Worm (Caenorhabditis elegans) whole organism, L1 larva: Measurements from ENCODE around the gene F38B7.11.

Experiments used
- C04F5.9 ChIP-seq: sonication (generic microtip); optimal IDR thresholded peaks from 2 replicates; lab custom pipeline; 2016; ENCODE audit warnings: missing genetic modification characterization, missing compliant biosample characterization
- C16A3.4 ChIP-seq: fragments of 150-350 bp; optimal IDR thresholded peaks from 2 replicates; lab custom pipeline; 2014; ENCODE audit warnings: missing biosample characterization, missing genetic modification characterization
- F16B12.6 ChIP-seq: fragments of 150-350 bp; optimal IDR thresholded peaks from 2 replicates; lab custom pipeline; 2014; ENCODE audit warnings: missing biosample characterization, missing genetic modification characterization
- Y116A8C.19 ChIP-seq: sonication (generic microtip); optimal IDR thresholded peaks from 2 replicates; lab custom pipeline; 2016; ENCODE audit warnings: missing compliant biosample characterization, missing genetic modification characterization, borderline replicate concordance
- aly-2 ChIP-seq: fragments of 150-350 bp; optimal IDR thresholded peaks from 2 replicates; lab custom pipeline; 2014; ENCODE audit warnings: missing biosample characterization, missing genetic modification characterization
- blmp-1 ChIP-seq: fragments of 150-350 bp; optimal IDR thresholded peaks from 2 replicates; lab custom pipeline; 2014; ENCODE audit warnings: missing biosample characterization, missing genetic modification characterization
- ceh-88 ChIP-seq: fragments of 200-800 bp; sonication (Bioruptor generic); IDR thresholded peaks from 2 replicates; pipeline ENCODE4 v1.3.6; 2022; ENCODE audit warnings: missing genetic modification characterization, missing compliant biosample characterization
- ces-1 ChIP-seq: fragments of 150-350 bp; optimal IDR thresholded peaks from 2 replicates; lab custom pipeline; 2014; ENCODE audit warnings: missing biosample characterization, missing genetic modification reagents, missing genetic modification characterization
- dpl-1 ChIP-seq, 3 experiments: fragments of 150-350 bp in 2 of 3; sonication (generic microtip) in 1 of 3; optimal IDR thresholded peaks; 2 replicates each; lab custom pipeline; 2014 to 2017; ENCODE audit warnings: missing biosample characterization in 3 of 3, missing genetic modification characterization in 3 of 3, missing genetic modification reagents in 3 of 3
- dsc-1 ChIP-seq: sonication (generic microtip); optimal IDR thresholded peaks from 2 replicates; lab custom pipeline; 2016; ENCODE audit warnings: mild to moderate bottlenecking, missing genetic modification characterization, missing compliant biosample characterization
- efl-1 ChIP-seq, 4 experiments: fragments of 150-350 bp; optimal IDR thresholded peaks in 3 of 4; peaks in 1 of 4; 1 replicate in 1 of 4; 2 replicates in 3 of 4; lab custom pipeline; 2014; ENCODE audit warnings: missing biosample characterization in 2 of 4, missing genetic modification characterization in 2 of 4, missing genetic modification reagents in 2 of 4
- egl-27 ChIP-seq, 2 experiments: fragments of 150-350 bp in 1 of 2; sonication (generic microtip); optimal IDR thresholded peaks; 3 replicates each; lab custom pipeline; 2017 to 2018; ENCODE audit warnings: missing biosample characterization in 2 of 2, missing genetic modification characterization in 2 of 2, missing genetic modification reagents in 2 of 2
- ets-5 ChIP-seq: fragments of 200-800 bp; sonication (Bioruptor generic); IDR thresholded peaks from 2 replicates; pipeline ENCODE4 v1.3.6; 2022; ENCODE audit warnings: missing genetic modification characterization, missing compliant biosample characterization
- fkh-10 ChIP-seq: sonication (generic microtip); optimal IDR thresholded peaks from 2 replicates; lab custom pipeline; 2017; ENCODE audit warnings: missing biosample characterization, missing genetic modification reagents, missing genetic modification characterization
- grh-1 ChIP-seq: fragments of 200-800 bp; sonication (Bioruptor generic); IDR thresholded peaks from 2 replicates; pipeline ENCODE4 v1.3.6; 2022; ENCODE audit warnings: missing genetic modification reagents, missing genetic modification characterization, missing compliant biosample characterization
- hlh-17 ChIP-seq: fragments of 200-800 bp; sonication (Bioruptor generic); optimal IDR thresholded peaks from 2 replicates; lab custom pipeline; 2018; ENCODE audit warnings: missing genetic modification characterization, mild to moderate bottlenecking, missing compliant biosample characterization, moderate library complexity, borderline replicate concordance
- irx-1 ChIP-seq: sonication (generic microtip); optimal IDR thresholded peaks from 2 replicates; lab custom pipeline; 2016; ENCODE audit warnings: missing genetic modification characterization, missing compliant biosample characterization
- isw-1 ChIP-seq: fragments of 200-800 bp; sonication (Bioruptor generic); IDR thresholded peaks from 2 replicates; pipeline ENCODE4 v1.3.6; 2022; ENCODE audit warnings: missing genetic modification characterization, missing compliant biosample characterization
- lin-13 ChIP-seq: fragments of 150-350 bp; optimal IDR thresholded peaks from 2 replicates; lab custom pipeline; 2014; ENCODE audit warnings: missing biosample characterization, missing genetic modification reagents, missing genetic modification characterization
- lir-3 ChIP-seq: sonication (generic microtip); optimal IDR thresholded peaks from 2 replicates; lab custom pipeline; 2016; ENCODE audit warnings: mild to moderate bottlenecking, missing genetic modification characterization, moderate library complexity, missing compliant biosample characterization; ENCODE audit not compliant: poor library complexity
- mab-9 ChIP-seq: fragments of 200-800 bp; sonication (Bioruptor generic); IDR thresholded peaks from 2 replicates; pipeline ENCODE4 v1.3.6; 2022; ENCODE audit warnings: missing genetic modification reagents, missing genetic modification characterization, missing compliant biosample characterization
- mdl-1 ChIP-seq, 2 experiments: fragments of 150-350 bp; optimal IDR thresholded peaks; 2 replicates each; lab custom pipeline; 2014 to 2017; ENCODE audit warnings: missing biosample characterization in 2 of 2, missing genetic modification characterization in 2 of 2, inconsistent platforms in 1 of 2
- mep-1 ChIP-seq: fragments of 150-350 bp; optimal IDR thresholded peaks from 2 replicates; lab custom pipeline; 2014; ENCODE audit warnings: missing biosample characterization, missing genetic modification characterization
- nhr-11 ChIP-seq: fragments of 150-350 bp; optimal IDR thresholded peaks from 2 replicates; lab custom pipeline; 2014; ENCODE audit warnings: missing biosample characterization, missing genetic modification characterization
- nhr-12 ChIP-seq: sonication (generic microtip); optimal IDR thresholded peaks from 2 replicates; lab custom pipeline; 2017; ENCODE audit warnings: missing biosample characterization, missing genetic modification characterization
- nhr-20 ChIP-seq: sonication (generic microtip); optimal IDR thresholded peaks from 2 replicates; lab custom pipeline; 2016; ENCODE audit warnings: mild to moderate bottlenecking, missing genetic modification characterization, missing compliant biosample characterization
- nhr-71 ChIP-seq: sonication (generic microtip); optimal IDR thresholded peaks from 2 replicates; lab custom pipeline; 2016; ENCODE audit warnings: mild to moderate bottlenecking, missing genetic modification characterization, moderate library complexity, missing compliant biosample characterization
- nhr-76 ChIP-seq: sonication (generic microtip); optimal IDR thresholded peaks from 2 replicates; lab custom pipeline; 2017; ENCODE audit warnings: missing biosample characterization, missing genetic modification characterization
- nhr-90 ChIP-seq: sonication (generic microtip); optimal IDR thresholded peaks from 2 replicates; lab custom pipeline; 2016; ENCODE audit warnings: mild to moderate bottlenecking, missing genetic modification characterization, missing compliant biosample characterization; ENCODE audit not compliant: poor library complexity
- skn-1 ChIP-seq: fragments of 150-350 bp; optimal IDR thresholded peaks from 2 replicates; lab custom pipeline; 2014; ENCODE audit warnings: missing biosample characterization, missing genetic modification characterization
- snpc-4 ChIP-seq: fragments of 150-350 bp; optimal IDR thresholded peaks from 2 replicates; lab custom pipeline; 2014; ENCODE audit warnings: missing biosample characterization, missing genetic modification characterization
- snu-23 ChIP-seq: sonication (generic microtip); optimal IDR thresholded peaks from 2 replicates; lab custom pipeline; 2016; ENCODE audit warnings: missing genetic modification characterization, missing compliant biosample characterization
- sox-4 ChIP-seq: sonication (generic microtip); optimal IDR thresholded peaks from 2 replicates; lab custom pipeline; 2016; ENCODE audit warnings: missing genetic modification characterization, missing compliant biosample characterization
- sptf-1 ChIP-seq: fragments of 150-350 bp; optimal IDR thresholded peaks from 2 replicates; lab custom pipeline; 2014; ENCODE audit warnings: missing biosample characterization, missing genetic modification characterization
- tlp-1 ChIP-seq: fragments of 150-350 bp; optimal IDR thresholded peaks from 2 replicates; lab custom pipeline; 2014; ENCODE audit warnings: missing biosample characterization, missing genetic modification characterization
- unc-62 ChIP-seq: fragments of 150-350 bp; optimal IDR thresholded peaks from 2 replicates; lab custom pipeline; 2014; ENCODE audit warnings: missing biosample characterization, missing genetic modification reagents, missing genetic modification characterization
- unc-98 ChIP-seq: fragments of 200-800 bp; sonication (Bioruptor generic); IDR thresholded peaks from 2 replicates; pipeline ENCODE4 v1.3.6; 2022; ENCODE audit warnings: missing genetic modification characterization, missing compliant biosample characterization
- vab-15 ChIP-seq: sonication (generic microtip); optimal IDR thresholded peaks from 2 replicates; lab custom pipeline; 2017; ENCODE audit warnings: missing genotype, mild to moderate bottlenecking, missing genetic modification characterization, missing compliant biosample characterization
- zag-1 ChIP-seq: fragments of 150-350 bp; optimal IDR thresholded peaks from 2 replicates; lab custom pipeline; 2014; ENCODE audit warnings: missing biosample characterization, missing genetic modification characterization

The F38B7.11 gene

DNA sequence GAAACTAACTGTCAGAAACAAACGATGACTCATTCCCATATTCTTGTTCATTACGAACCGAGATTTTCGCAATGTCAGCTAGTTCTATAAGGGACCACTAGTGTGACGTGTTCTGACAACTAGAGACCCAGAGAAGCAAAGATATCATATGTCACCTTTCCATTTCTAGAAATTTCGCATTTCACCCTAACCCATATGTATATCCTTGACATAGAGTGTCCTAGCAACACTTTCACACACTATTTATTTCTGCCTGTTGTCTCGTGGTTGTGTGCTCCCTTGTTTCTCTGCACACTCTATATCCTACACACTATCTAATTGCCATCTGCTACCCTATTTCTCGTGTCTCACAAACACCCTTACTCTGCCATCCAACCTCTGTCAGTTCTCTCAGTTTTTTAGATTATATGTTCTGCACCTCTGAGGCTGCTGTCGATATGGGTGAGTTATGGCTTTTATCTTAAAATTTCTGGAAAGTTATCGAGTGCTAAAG is 2.1 kb downstream of the F38B7.11 start, which contains the start of the genes F38B7.17 and F38B7.3 (continued):
- TF ChIP-seq nhr-20 (tag; lab: Kevin White, UChicago) (peak; percentile 83), dsc-1 (tag; lab: Kevin White, UChicago) (peak; percentile 41), blmp-1 (tag; lab: Kevin White, UChicago) (peak; percentile 66), mdl-1 (tag; optimal IDR thresholded peaks at IDR 0.05; lab: Kevin White, UChicago) (peak; percentile 5 to 88), mab-9 (GFP tag; lab: Robert Waterston, UW) (no peak), snpc-4 (tag; lab: Kevin White, UChicago) (peak; percentile 18), dpl-1 (GFP tag; optimal IDR thresholded peaks at IDR 0.05; lab: Kevin White, UChicago) (peak; percentile 26 to 39 (median 34)), ces-1 (GFP tag; lab: Kevin White, UChicago) (no peak), lir-3 (peak; percentile 43), ets-5 (0 out of 2 replicates have a peak, but pooled peaks have one; percentile 64), egl-27 (tag; optimal IDR thresholded peaks at IDR 0.05; lab: Kevin White, UChicago) (no peak)
- TF ChIP-seq, all 84 proteins: peak for 36

DNA sequence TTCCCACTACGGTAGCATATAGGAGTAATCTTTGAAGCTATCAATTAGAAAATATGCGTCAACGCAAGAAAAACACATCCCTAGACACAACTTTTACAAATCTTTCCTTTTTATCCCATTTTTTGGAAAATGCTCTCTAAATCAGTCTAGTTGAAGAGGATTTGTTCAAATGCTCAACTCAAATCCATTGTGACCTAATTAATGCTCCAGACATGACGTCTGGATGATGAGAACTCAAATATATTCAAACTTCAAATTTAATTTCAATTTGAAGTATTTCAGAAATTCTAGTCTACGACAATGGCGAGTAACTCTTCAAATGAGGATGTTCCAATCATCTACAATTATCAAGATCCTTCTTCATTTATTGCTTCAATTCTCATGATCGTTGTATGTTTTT is 5.5 kb downstream of the F38B7.11 start, which contains the start of gene srx-85:
srx-85 (plus strand) TSS at position 301 of the 400 bp plus-strand sequence.
- no peak for TF ChIP-seq irx-1 (tag; lab: Kevin White, UChicago)
- no peak for TF ChIP-seq zag-1 (tag; lab: Kevin White, UChicago)
- TF ChIP-seq ceh-88 (GFP tag; lab: Robert Waterston, UW): no peak
- no peak for TF ChIP-seq nhr-11 (tag; lab: Kevin White, UChicago)
- no peak for TF ChIP-seq dsc-1 (tag; lab: Kevin White, UChicago)
- TF ChIP-seq grh-1 (GFP tag; lab: Robert Waterston, UW): no peak
- no peak for TF ChIP-seq sox-4
- no peak for TF ChIP-seq nhr-90 (tag; lab: Kevin White, UChicago)
- no peak for TF ChIP-seq Y116A8C.19 (tag; lab: Kevin White, UChicago)
- no peak for TF ChIP-seq isw-1 (GFP tag; lab: Robert Waterston, UW)

DNA sequence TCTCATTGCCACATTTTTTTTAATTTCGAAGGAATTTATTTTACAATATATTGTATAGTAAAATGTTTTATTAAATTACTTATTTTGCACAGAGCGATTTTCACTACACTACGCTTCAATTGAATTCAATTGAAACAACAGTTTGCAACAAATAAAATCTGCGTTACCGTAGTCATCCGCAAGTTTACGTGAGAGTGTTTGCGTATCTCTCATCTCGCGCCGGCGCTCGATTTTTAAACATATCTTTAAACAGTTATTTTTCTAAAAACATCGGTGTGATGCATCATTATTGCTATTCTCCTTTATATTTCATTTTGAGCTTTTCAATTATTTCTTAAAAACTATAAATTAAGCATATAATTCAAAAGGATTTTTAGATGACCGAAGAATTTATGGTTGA is 7.4 kb downstream of the F38B7.11 start, which contains the start of gene duo-1:
duo-1 (plus strand) TSS at position 371 of the 400 bp plus-strand sequence.
- TF ChIP-seq snu-23 (GFP tag; lab: Kevin White, UChicago): no peak
- no peak for TF ChIP-seq hlh-17 (GFP tag; lab: Kevin White, UChicago)
- no peak for TF ChIP-seq skn-1
- no peak for TF ChIP-seq aly-2 (tag; lab: Kevin White, UChicago)
- no peak for TF ChIP-seq ets-5
- no peak for TF ChIP-seq C16A3.4 (tag; lab: Kevin White, UChicago)
- TF ChIP-seq efl-1 (optimal IDR thresholded peaks at IDR 0.05; lab: Kevin White, UChicago): peak in 1 of 2 experiments; percentile 57
- TF ChIP-seq efl-1 (GFP tag; optimal IDR thresholded peaks at IDR 0.05 in 1 of 2; lab: Kevin White, UChicago): no peak
- no peak for TF ChIP-seq unc-98
- no peak for TF ChIP-seq tlp-1 (tag; lab: Kevin White, UChicago)
- no peak for TF ChIP-seq nhr-12
- TF ChIP-seq mep-1 (tag; lab: Kevin White, UChicago): no peak
- TF ChIP-seq sptf-1: no peak
- no peak for TF ChIP-seq grh-1 (GFP tag; lab: Robert Waterston, UW)
- TF ChIP-seq unc-62: no peak
- no peak for TF ChIP-seq fkh-10
- no peak for TF ChIP-seq nhr-71 (tag; lab: Kevin White, UChicago)
- no peak for TF ChIP-seq nhr-76 (tag; lab: Kevin White, UChicago)
- no peak for TF ChIP-seq vab-15
- TF ChIP-seq lin-13 (GFP tag; lab: Kevin White, UChicago): no peak
- TF ChIP-seq zag-1 (tag; lab: Kevin White, UChicago): no peak
- TF ChIP-seq F16B12.6 (tag; lab: Kevin White, UChicago): peak; percentile 23
- TF ChIP-seq nhr-20 (tag; lab: Kevin White, UChicago): no peak
- no peak for TF ChIP-seq mdl-1 (tag; optimal IDR thresholded peaks at IDR 0.05; lab: Kevin White, UChicago)
- TF ChIP-seq dpl-1 (GFP tag; optimal IDR thresholded peaks at IDR 0.05; lab: Kevin White, UChicago): peak in 1 of 3 experiments; percentile 5
- TF ChIP-seq C04F5.9 (tag; lab: Kevin White, UChicago): no peak
